Fruit fly (Drosophila melanogaster) whole organism, embryonic: ENCODE data around the gene Gnpat.

Source experiments
- CG10267 ChIP-seq: fragments of 200-800 bp; sonication (Bioruptor generic); optimal IDR thresholded peaks from 2 replicates; lab custom pipeline; 2018; ENCODE audit warnings: missing biosample characterization, mild to moderate bottlenecking, missing genetic modification characterization, moderate library complexity
- CG11085 ChIP-seq: fragments of 200-800 bp; sonication (Bioruptor generic); IDR thresholded peaks from 2 replicates; pipeline ENCODE4 v1.3.6; 2022; ENCODE audit warnings: missing biosample characterization, missing genetic modification characterization
- CG11093 ChIP-seq: fragments of 200-800 bp; sonication (Bioruptor generic); IDR thresholded peaks from 3 replicates; pipeline ENCODE4 v1.3.6; 2022; ENCODE audit warnings: missing biosample characterization, missing genetic modification characterization
- CG11398 ChIP-seq: fragments of 200-800 bp; sonication (Bioruptor generic); optimal IDR thresholded peaks from 2 replicates; lab custom pipeline; 2016; ENCODE audit warnings: missing biosample characterization, missing genetic modification characterization
- CG13296 ChIP-seq: fragments of 200-800 bp; sonication (Bioruptor generic); optimal IDR thresholded peaks from 3 replicates; lab custom pipeline; 2018; ENCODE audit warnings: missing biosample characterization, mild to moderate bottlenecking, missing genetic modification characterization
- CG15269 ChIP-seq: fragments of 200-800 bp; sonication (Bioruptor generic); optimal IDR thresholded peaks from 2 replicates; lab custom pipeline; 2018; ENCODE audit warnings: missing biosample characterization, mild to moderate bottlenecking, missing genetic modification characterization, moderate library complexity
- CG2678 ChIP-seq: fragments of 200-800 bp; sonication (Bioruptor generic); optimal IDR thresholded peaks from 3 replicates; lab custom pipeline; 2019; ENCODE audit warnings: missing biosample characterization, mild to moderate bottlenecking, missing genetic modification characterization, moderate library complexity
- CG30431 ChIP-seq: fragments of 200-800 bp; sonication (Bioruptor generic); optimal IDR thresholded peaks from 2 replicates; lab custom pipeline; 2017; ENCODE audit warnings: missing biosample characterization, missing genetic modification characterization
- CG31365 ChIP-seq: fragments of 200-800 bp; sonication (Bioruptor generic); optimal IDR thresholded peaks from 2 replicates; lab custom pipeline; 2018; ENCODE audit warnings: missing biosample characterization, mild to moderate bottlenecking, missing genetic modification characterization
- CG31388 ChIP-seq: fragments of 200-800 bp; sonication (Bioruptor generic); optimal IDR thresholded peaks from 2 replicates; lab custom pipeline; 2016; ENCODE audit warnings: missing biosample characterization, missing genetic modification characterization
- CG6689 ChIP-seq: fragments of 200-800 bp; sonication (Bioruptor generic); IDR thresholded peaks from 2 replicates; pipeline ENCODE4 v1.3.6; 2022; ENCODE audit warnings: missing biosample characterization, missing genetic modification characterization
- CG6791 ChIP-seq: fragments of 200-800 bp; sonication (Bioruptor generic); IDR thresholded peaks from 3 replicates; pipeline ENCODE4 v1.3.6; 2022; ENCODE audit warnings: missing biosample characterization, missing genetic modification characterization; ENCODE audit not compliant: partially characterized antibody
- CG6813 ChIP-seq: fragments of 200-800 bp; sonication (Bioruptor generic); optimal IDR thresholded peaks from 2 replicates; lab custom pipeline; 2017; ENCODE audit warnings: missing biosample characterization, missing genetic modification characterization, mild to moderate bottlenecking, moderate library complexity, missing genetic modification reagents
- CG7745 ChIP-seq: fragments of 200-800 bp; sonication (Bioruptor generic); optimal IDR thresholded peaks from 2 replicates; lab custom pipeline; 2018; ENCODE audit warnings: missing biosample characterization, mild to moderate bottlenecking, missing genetic modification characterization, moderate library complexity
- CG8765 ChIP-seq: fragments of 200-800 bp; sonication (Bioruptor generic); IDR thresholded peaks from 2 replicates; pipeline ENCODE4 v1.3.6; 2022; ENCODE audit warnings: missing biosample characterization, missing genetic modification characterization
- Dref ChIP-seq: fragments of 200-800 bp; sonication (Bioruptor generic); IDR thresholded peaks from 2 replicates; pipeline ENCODE4 v1.3.6; 2022; ENCODE audit warnings: missing biosample characterization, missing genetic modification characterization
- Drgx ChIP-seq: fragments of 200-800 bp; sonication (Bioruptor generic); IDR thresholded peaks from 2 replicates; pipeline ENCODE4 v1.3.6; 2022; ENCODE audit warnings: missing biosample characterization, missing genetic modification characterization
- Ets65A ChIP-seq: fragments of 200-800 bp; sonication (Bioruptor generic); peaks from one replicate; lab custom pipeline; 2016; ENCODE audit warnings: missing biosample characterization, missing genetic modification characterization
- Fer2 ChIP-seq: fragments of 200-800 bp; sonication (Bioruptor generic); optimal IDR thresholded peaks from 2 replicates; lab custom pipeline; 2018; ENCODE audit warnings: missing biosample characterization, mild to moderate bottlenecking, missing genetic modification characterization, moderate library complexity
- Gsc ChIP-seq: fragments of 200-800 bp; sonication (Bioruptor generic); IDR thresholded peaks from 2 replicates; pipeline ENCODE4 v1.3.6; 2022; ENCODE audit warnings: missing biosample characterization, missing genetic modification characterization
- Gug ChIP-seq: fragments of 200-800 bp; sonication (Bioruptor generic); IDR thresholded peaks from 4 replicates; pipeline ENCODE4 v1.3.6; 2022; ENCODE audit warnings: missing biosample characterization, missing genetic modification characterization
- HHEX ChIP-seq: fragments of 200-800 bp; sonication (Bioruptor generic); optimal IDR thresholded peaks from 3 replicates; lab custom pipeline; 2017; ENCODE audit warnings: missing biosample characterization, mild to moderate bottlenecking, missing genetic modification characterization, missing genetic modification reagents
- Hmx ChIP-seq: fragments of 200-800 bp; sonication (Bioruptor generic); optimal IDR thresholded peaks from 2 replicates; lab custom pipeline; 2016; ENCODE audit warnings: missing biosample characterization, missing genetic modification characterization
- Lpt ChIP-seq: fragments of >200 bp; optimal IDR thresholded peaks from 2 replicates; lab custom pipeline; 2018; ENCODE audit warnings: missing biosample characterization, missing genetic modification characterization
- MESR4 ChIP-seq: fragments of 200-800 bp; sonication (Bioruptor generic); optimal IDR thresholded peaks from 2 replicates; lab custom pipeline; 2018; ENCODE audit warnings: missing biosample characterization, mild to moderate bottlenecking, missing genetic modification characterization, moderate library complexity
- Med ChIP-seq: fragments of 200-800 bp; sonication (Bioruptor generic); peaks from one replicate; lab custom pipeline; 2016; ENCODE audit warnings: missing biosample characterization, missing genetic modification characterization, mild to moderate bottlenecking, inconsistent platforms, moderate library complexity
- Opbp ChIP-seq: fragments of 200-800 bp; sonication (Bioruptor generic); IDR thresholded peaks from 3 replicates; pipeline ENCODE4 v1.3.6; 2022; ENCODE audit warnings: missing biosample characterization, missing genetic modification characterization; ENCODE audit not compliant: partially characterized antibody
- Sox100B ChIP-seq: fragments of 200-800 bp; sonication (Bioruptor generic); optimal IDR thresholded peaks from 3 replicates; lab custom pipeline; 2018; ENCODE audit warnings: missing biosample characterization, mild to moderate bottlenecking, missing genetic modification characterization
- TFAM ChIP-seq: fragments of 200-800 bp; sonication (Bioruptor generic); optimal IDR thresholded peaks from 2 replicates; lab custom pipeline; 2017; ENCODE audit warnings: missing biosample characterization, missing genetic modification characterization, inconsistent platforms
- Taf1 ChIP-seq: fragments of 200-800 bp; sonication (Bioruptor generic); IDR thresholded peaks from 2 replicates; pipeline ENCODE4 v1.3.6; 2022; ENCODE audit warnings: missing biosample characterization, missing genetic modification characterization
- Tbp ChIP-seq: fragments of >200 bp; optimal IDR thresholded peaks from 2 replicates; lab custom pipeline; 2018; ENCODE audit warnings: missing biosample characterization, missing genetic modification characterization
- aop ChIP-seq: fragments of 200-800 bp; sonication (Bioruptor generic); IDR thresholded peaks from 2 replicates; pipeline ENCODE4 v1.3.6; 2022; ENCODE audit warnings: missing biosample characterization, missing genetic modification characterization
- ash1 ChIP-seq: fragments of 200-800 bp; sonication (Bioruptor generic); optimal IDR thresholded peaks from 2 replicates; lab custom pipeline; 2018; ENCODE audit warnings: missing biosample characterization, mild to moderate bottlenecking, missing genetic modification characterization
- ci ChIP-seq: fragments of 200-800 bp; sonication (Bioruptor generic); IDR thresholded peaks from 3 replicates; pipeline ENCODE4 v1.3.6; 2022; ENCODE audit warnings: missing biosample characterization, missing genetic modification characterization
- dimm ChIP-seq: fragments of 200-800 bp; sonication (Bioruptor generic); IDR thresholded peaks from 2 replicates; pipeline ENCODE4 v1.3.6; 2022; ENCODE audit warnings: missing biosample characterization, missing genetic modification characterization
- ewg ChIP-seq: fragments of 200-800 bp; sonication (Bioruptor generic); optimal IDR thresholded peaks from 3 replicates; lab custom pipeline; 2017; ENCODE audit warnings: mild to moderate bottlenecking, missing biosample characterization, missing genetic modification reagents, missing genetic modification characterization
- fd96Cb ChIP-seq: fragments of 200-800 bp; sonication (Bioruptor generic); optimal IDR thresholded peaks from 2 replicates; lab custom pipeline; 2018; ENCODE audit warnings: missing biosample characterization, mild to moderate bottlenecking, missing genetic modification characterization, moderate library complexity
- hkb ChIP-seq, 2 experiments: fragments of 200-800 bp in 1 of 2; fragments of >200 bp in 1 of 2; sonication (Bioruptor generic) in 1 of 2; IDR thresholded peaks in 1 of 2; optimal IDR thresholded peaks in 1 of 2; 2 replicates each; pipeline versions ENCODE4 v1.3.6 to Lab custom; 2017 to 2022; ENCODE audit warnings: missing biosample characterization in 1 of 2, missing genetic modification characterization in 1 of 2
- hth ChIP-seq: fragments of >200 bp; optimal IDR thresholded peaks from 2 replicates; lab custom pipeline; 2017; ENCODE audit warnings: inconsistent platforms
- jigr1 ChIP-seq: fragments of 200-800 bp; sonication (Bioruptor generic); IDR thresholded peaks from 3 replicates; pipeline ENCODE4 v1.3.6; 2022; ENCODE audit warnings: missing biosample characterization, missing genetic modification characterization
- jing ChIP-seq: fragments of 200-800 bp; sonication (Bioruptor generic); optimal IDR thresholded peaks from 2 replicates; lab custom pipeline; 2018; ENCODE audit warnings: missing biosample characterization, mild to moderate bottlenecking, missing genetic modification characterization
- kah ChIP-seq: fragments of 200-800 bp; sonication (Bioruptor generic); optimal IDR thresholded peaks from 2 replicates; lab custom pipeline; 2018; ENCODE audit warnings: missing biosample characterization, mild to moderate bottlenecking, missing genetic modification characterization
- kay ChIP-seq: fragments of 200-800 bp; sonication (Bioruptor generic); optimal IDR thresholded peaks from 2 replicates; lab custom pipeline; 2016; ENCODE audit warnings: missing biosample characterization, missing genetic modification characterization
- lov ChIP-seq, 2 experiments: fragments of 200-800 bp in 1 of 2; fragments of >200 bp in 1 of 2; sonication (Bioruptor generic) in 1 of 2; IDR thresholded peaks in 1 of 2; optimal IDR thresholded peaks in 1 of 2; 2 replicates in 1 of 2; 3 replicates in 1 of 2; pipeline versions ENCODE4 v1.3.6 to Lab custom; 2017 to 2022; ENCODE audit warnings: missing biosample characterization in 1 of 2, missing genetic modification characterization in 1 of 2
- nom ChIP-seq: fragments of 200-800 bp; sonication (Bioruptor generic); optimal IDR thresholded peaks from 2 replicates; lab custom pipeline; 2017; ENCODE audit warnings: missing biosample characterization, missing genetic modification characterization, mild to moderate bottlenecking, moderate library complexity, missing genetic modification reagents
- pan ChIP-seq, 4 experiments: fragments of >200 bp in 3 of 4; fragments of 200-800 bp in 1 of 4; sonication (Bioruptor generic) in 1 of 4; optimal IDR thresholded peaks in 3 of 4; IDR thresholded peaks in 1 of 4; 2 replicates each; pipeline versions ENCODE4 v1.3.6 to Lab custom; 2017 to 2022; ENCODE audit warnings: missing biosample characterization in 2 of 4, missing genetic modification characterization in 2 of 4, mixed read lengths in 1 of 4
- pum ChIP-seq: fragments of 200-800 bp; sonication (Bioruptor generic); optimal IDR thresholded peaks from 2 replicates; lab custom pipeline; 2016; ENCODE audit warnings: missing biosample characterization, missing genetic modification characterization
- slp2 ChIP-seq: fragments of 200-800 bp; sonication (Bioruptor generic); optimal IDR thresholded peaks from 2 replicates; lab custom pipeline; 2016; ENCODE audit warnings: missing biosample characterization, missing genetic modification characterization
- sob ChIP-seq: fragments of 200-800 bp; sonication (Bioruptor generic); IDR thresholded peaks from 2 replicates; pipeline ENCODE4 v1.3.6; 2022; ENCODE audit warnings: missing biosample characterization, missing genetic modification characterization

Gnpat gene

dm6 chr3R:25462642-25463317 is 28.0 kb downstream of the Gnpat start (continued):
- no peak for TF ChIP-seq CG31388
- no peak for TF ChIP-seq CG30431 (GFP tag; lab: Kevin White, UChicago)
- TF ChIP-seq pum (GFP tag; lab: Kevin White, UChicago) = no peak
- no peak for TF ChIP-seq pan (optimal IDR thresholded peaks at IDR 0.05; lab: Kevin White, UChicago)
- peak in 1 of 2 experiments; percentile 58 for TF ChIP-seq pan (GFP tag; optimal IDR thresholded peaks at IDR 0.05 in 1 of 2, IDR thresholded peaks at IDR 0.05 in 1 of 2)
- no peak for TF ChIP-seq lov (optimal IDR thresholded peaks at IDR 0.05; lab: Kevin White, UChicago)
- no peak for TF ChIP-seq lov (GFP tag; IDR thresholded peaks at IDR 0.05; lab: Robert Waterston, UW)
- no peak for TF ChIP-seq kay (GFP tag; lab: Kevin White, UChicago)
- TF ChIP-seq HHEX (GFP tag; lab: Kevin White, UChicago) = peak; percentile 24
- TF ChIP-seq kah = no peak
- TF ChIP-seq CG11085 = peak; percentile 78
- no peak for TF ChIP-seq CG7745 (tag; lab: Kevin White, UChicago)
- peak; percentile 7 for TF ChIP-seq fd96Cb
- TF ChIP-seq hth (lab: Kevin White, UChicago) = no peak
- TF ChIP-seq slp2 = no peak
- peak; percentile 55 for TF ChIP-seq CG6689 (GFP tag; lab: Robert Waterston, UW)
- no peak for TF ChIP-seq Tbp (GFP tag; lab: Kevin White, UChicago)
- TF ChIP-seq MESR4 = no peak
- no peak for TF ChIP-seq hkb (optimal IDR thresholded peaks at IDR 0.05; lab: Kevin White, UChicago)
- peak; percentile 41; the same call in 1 of the 2 replicates for TF ChIP-seq hkb (GFP tag; IDR thresholded peaks at IDR 0.05; lab: Robert Waterston, UW)
- TF ChIP-seq ewg (GFP tag; lab: Kevin White, UChicago) = no peak
- TF ChIP-seq Fer2 (tag; lab: Kevin White, UChicago) = no peak
- no peak for TF ChIP-seq jigr1
- TF ChIP-seq Dref (GFP tag; lab: Robert Waterston, UW) = no peak
- peak; percentile 65 for TF ChIP-seq sob (GFP tag; lab: Robert Waterston, UW)
- TF ChIP-seq CG11398 (GFP tag; lab: Kevin White, UChicago) = no peak
- peak; percentile 53; the same call in 3 of the 4 replicates for TF ChIP-seq Gug
- no peak for TF ChIP-seq CG8765 (GFP tag; lab: Robert Waterston, UW)
- TF ChIP-seq CG11093 (GFP tag; lab: Robert Waterston, UW) = peak; percentile 63; the same call in 2 of the 3 replicates
- TF ChIP-seq Lpt (GFP tag; lab: Kevin White, UChicago) = no peak
- peak; percentile 89 for TF ChIP-seq nom (GFP tag; lab: Kevin White, UChicago)
- TF ChIP-seq CG6791 (GFP tag; lab: Robert Waterston, UW) = no peak
- no peak for TF ChIP-seq dimm (GFP tag; lab: Robert Waterston, UW)
- no peak for TF ChIP-seq Ets65A (GFP tag; lab: Kevin White, UChicago)
- TF ChIP-seq CG13296 = peak; percentile 55
- TF ChIP-seq Hmx (GFP tag; lab: Kevin White, UChicago) = no peak
- peak; percentile 38; the same call in 1 of the 2 replicates for TF ChIP-seq Taf1 (GFP tag; lab: Robert Waterston, UW)
- TF ChIP-seq TFAM (GFP tag; lab: Kevin White, UChicago) = no peak
- no peak for TF ChIP-seq Opbp (GFP tag; lab: Robert Waterston, UW)
- no peak for TF ChIP-seq aop (GFP tag; lab: Robert Waterston, UW)
- peak; percentile 26 for TF ChIP-seq CG10267
- peak; percentile 76 for TF ChIP-seq CG15269 (tag; lab: Kevin White, UChicago)
- TF ChIP-seq Drgx = peak; percentile 90
- peak; percentile 80 for TF ChIP-seq CG2678
- peak; percentile 27 for TF ChIP-seq CG6813 (GFP tag; lab: Kevin White, UChicago)
- peak; percentile 57 for TF ChIP-seq Sox100B (GFP tag; lab: Kevin White, UChicago)
- TF ChIP-seq Med = peak; percentile 27
- TF ChIP-seq CG31365 = no peak
- TF ChIP-seq ci = no peak
- TF ChIP-seq jing = no peak
- TF ChIP-seq ash1 (GFP tag; lab: Kevin White, UChicago) = no peak
- no peak for TF ChIP-seq Gsc (GFP tag; lab: Robert Waterston, UW)
